Fruit fly (Drosophila melanogaster) whole organism, embryonic: Measurements from ENCODE around the gene CG15404.

ENCODE experiments used
- Antp ChIP-seq: fragments of 200-800 bp; sonication (Bioruptor generic); optimal IDR thresholded peaks from 3 replicates; lab custom pipeline; 2016; ENCODE audit warnings: missing biosample characterization, missing genetic modification characterization
- CG2678 ChIP-seq: fragments of 200-800 bp; sonication (Bioruptor generic); optimal IDR thresholded peaks from 3 replicates; lab custom pipeline; 2019; ENCODE audit warnings: missing biosample characterization, mild to moderate bottlenecking, missing genetic modification characterization, moderate library complexity
- CG6254 ChIP-seq: fragments of 200-800 bp; sonication (Bioruptor generic); optimal IDR thresholded peaks from 3 replicates; lab custom pipeline; 2017; ENCODE audit warnings: mild to moderate bottlenecking, missing biosample characterization, missing genetic modification reagents, missing genetic modification characterization
- Hmx ChIP-seq: fragments of 200-800 bp; sonication (Bioruptor generic); optimal IDR thresholded peaks from 2 replicates; lab custom pipeline; 2016; ENCODE audit warnings: missing biosample characterization, missing genetic modification characterization
- Mes4 ChIP-seq: fragments of 200-800 bp; sonication (Bioruptor generic); optimal IDR thresholded peaks from 2 replicates; lab custom pipeline; 2016; ENCODE audit warnings: missing biosample characterization, missing genetic modification characterization
- Ssrp ChIP-seq: fragments of 200-800 bp; sonication (Bioruptor generic); optimal IDR thresholded peaks from 2 replicates; lab custom pipeline; 2018; ENCODE audit warnings: missing biosample characterization, mild to moderate bottlenecking, missing genetic modification characterization, moderate library complexity
- ase ChIP-seq: fragments of 200-800 bp; sonication (Bioruptor generic); IDR thresholded peaks from 3 replicates; pipeline ENCODE4 v1.3.6; 2022; ENCODE audit warnings: missing biosample characterization, missing genetic modification characterization
- chif ChIP-seq, 2 experiments: fragments of 200-800 bp; sonication (Bioruptor generic); optimal IDR thresholded peaks; 3 replicates each; lab custom pipeline; 2016; ENCODE audit warnings: missing biosample characterization in 2 of 2, missing genetic modification characterization in 2 of 2
- dan ChIP-seq: fragments of 200-800 bp; sonication (Bioruptor generic); IDR thresholded peaks from 2 replicates; pipeline ENCODE4 v1.3.6; 2022; ENCODE audit warnings: missing biosample characterization, missing genetic modification characterization
- exex ChIP-seq: fragments of 200-800 bp; sonication (Bioruptor generic); optimal IDR thresholded peaks from 4 replicates; lab custom pipeline; 2018; ENCODE audit warnings: missing biosample characterization, mild to moderate bottlenecking, missing genetic modification characterization, moderate library complexity
- fu2 ChIP-seq: fragments of 200-800 bp; sonication (Bioruptor generic); optimal IDR thresholded peaks from 2 replicates; lab custom pipeline; 2016; ENCODE audit warnings: missing biosample characterization, missing genetic modification characterization
- psq ChIP-seq: fragments of 200-800 bp; sonication (Bioruptor generic); optimal IDR thresholded peaks from 2 replicates; lab custom pipeline; 2017; ENCODE audit warnings: missing biosample characterization, missing genetic modification characterization
- tx ChIP-seq: fragments of 200-800 bp; sonication (Bioruptor generic); optimal IDR thresholded peaks from 2 replicates; lab custom pipeline; 2016; ENCODE audit warnings: missing biosample characterization, missing genetic modification characterization
- z ChIP-seq: fragments of 200-800 bp; sonication (Bioruptor generic); IDR thresholded peaks from 3 replicates; pipeline ENCODE4 v1.3.6; 2022; ENCODE audit warnings: missing biosample characterization, missing genetic modification characterization

dm6 chr2L:3179654-3180053 lies 5.9 kb downstream of the CG15404 start:
- no peak for TF ChIP-seq tx
- TF ChIP-seq Mes4 = no peak
- no peak for TF ChIP-seq dan
- TF ChIP-seq z (GFP tag; lab: Robert Waterston, UW) = no peak
- TF ChIP-seq Hmx (GFP tag; lab: Kevin White, UChicago) = no peak
- TF ChIP-seq exex (tag; lab: Kevin White, UChicago) = no peak
- TF ChIP-seq chif (GFP tag; optimal IDR thresholded peaks at IDR 0.05; lab: Kevin White, UChicago) = no peak
- TF ChIP-seq CG6254 (GFP tag; lab: Kevin White, UChicago) = no peak
- TF ChIP-seq psq (GFP tag; lab: Kevin White, UChicago) = no peak
- TF ChIP-seq CG2678 = no peak
- TF ChIP-seq Ssrp = no peak
- no peak for TF ChIP-seq Antp
- no peak for TF ChIP-seq fu2 (GFP tag; lab: Kevin White, UChicago)
- no peak for TF ChIP-seq ase
